Worm (Caenorhabditis elegans): Measurements from ENCODE around the gene sri-63.

The sri-63 gene

DNA sequence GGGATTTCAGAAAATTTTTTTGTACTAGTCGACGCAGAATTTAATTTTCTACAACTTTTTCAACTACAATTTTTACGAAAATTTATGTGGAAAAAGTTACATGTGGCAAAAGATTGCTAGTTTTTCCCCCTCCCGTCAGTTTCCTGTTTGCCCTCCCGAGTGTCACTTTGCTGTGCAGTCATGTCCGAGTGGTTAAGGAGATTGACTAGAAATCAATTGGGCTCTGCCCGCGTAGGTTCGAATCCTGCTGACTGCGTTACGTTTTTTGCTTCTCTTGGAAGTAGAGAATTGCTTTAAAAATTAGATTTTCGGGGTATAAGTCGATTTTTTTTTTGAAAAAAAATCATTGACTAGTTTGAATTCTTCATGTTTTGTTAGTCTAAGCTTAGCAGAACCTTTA, 19.4 kb upstream of the sri-63 start (continued):
- TF ChIP-seq lin-1 (GFP tag; IDR thresholded peaks at IDR 0.05) = no peak
- TF ChIP-seq vab-7 (GFP tag; IDR thresholded peaks at IDR 0.05) = peak; percentile 57; the same call in 1 of the 2 replicates
- TF ChIP-seq F49E8.2 (tag; optimal IDR thresholded peaks at IDR 0.05; ENCODE audit: borderline replicate concordance) = no peak
- no peak for TF ChIP-seq nhr-10 (tag; optimal IDR thresholded peaks at IDR 0.05)
- TF ChIP-seq saeg-2 (GFP tag; IDR thresholded peaks at IDR 0.05) = no peak
- 0 out of 2 replicates have a peak, but pooled peaks have one; percentile 22 for TF ChIP-seq ceh-44 (GFP tag; IDR thresholded peaks at IDR 0.05)
- TF ChIP-seq duxl-1 (tag; optimal IDR thresholded peaks at IDR 0.05; ENCODE audit: poor library complexity) = peak; percentile 61
- no peak for TF ChIP-seq nhr-48 (tag; optimal IDR thresholded peaks at IDR 0.05)
- TF ChIP-seq zfp-2 (tag; optimal IDR thresholded peaks at IDR 0.05) = no peak
- 0 out of 2 replicates have a peak, but pooled peaks have one; percentile 61 for TF ChIP-seq egl-43 (GFP tag; IDR thresholded peaks at IDR 0.05)
- TF ChIP-seq madf-9 (GFP tag; conservative IDR thresholded peaks at IDR 0.05) = no peak
- no peak for TF ChIP-seq nhr-42 (GFP tag; IDR thresholded peaks at IDR 0.05)
- TF ChIP-seq nhr-102 (tag; optimal IDR thresholded peaks at IDR 0.05) = no peak
- no peak for TF ChIP-seq ctbp-1 (GFP tag; IDR thresholded peaks at IDR 0.05)
- TF ChIP-seq ceh-62 (tag; optimal IDR thresholded peaks at IDR 0.05) = no peak
- no peak for TF ChIP-seq Y5F2A.4 (GFP tag; optimal IDR thresholded peaks at IDR 0.05)
- TF ChIP-seq zip-2 (tag; optimal IDR thresholded peaks at IDR 0.05) = no peak
- peak in 1 of 2 experiments; percentile 55; a peak in 1 of 4 replicates for TF ChIP-seq madf-5 (GFP tag; IDR thresholded peaks at IDR 0.05)
- TF ChIP-seq ztf-7 (tag; optimal IDR thresholded peaks at IDR 0.05) = no peak
- TF ChIP-seq hlh-30 (tag; optimal IDR thresholded peaks at IDR 0.05; ENCODE audit: insufficient read depth) = no peak
- TF ChIP-seq lin-29 (GFP tag; IDR thresholded peaks at IDR 0.05) = no peak
- no peak for TF ChIP-seq lsy-2 (tag; optimal IDR thresholded peaks at IDR 0.05)
- 0 out of 2 replicates have a peak, but pooled peaks have one; percentile 45 for TF ChIP-seq dmd-8 (GFP tag; IDR thresholded peaks at IDR 0.05)
- TF ChIP-seq rbr-2 (tag; optimal IDR thresholded peaks at IDR 0.05) = no peak
- no peak for TF ChIP-seq tag-97 (GFP tag; IDR thresholded peaks at IDR 0.05)
- TF ChIP-seq pqm-1 (tag; optimal IDR thresholded peaks at IDR 0.05) = no peak
- no peak for TF ChIP-seq ztf-11 (tag; optimal IDR thresholded peaks at IDR 0.05)
- TF ChIP-seq ZK337.2 (GFP tag; IDR thresholded peaks at IDR 0.05) = no peak
- no peak for TF ChIP-seq F37D6.2 (tag; optimal IDR thresholded peaks at IDR 0.05)
- no peak for TF ChIP-seq mdl-1 (tag; optimal IDR thresholded peaks at IDR 0.05)
- TF ChIP-seq Y75B8A.6 (GFP tag; IDR thresholded peaks at IDR 0.05) = no peak

DNA sequence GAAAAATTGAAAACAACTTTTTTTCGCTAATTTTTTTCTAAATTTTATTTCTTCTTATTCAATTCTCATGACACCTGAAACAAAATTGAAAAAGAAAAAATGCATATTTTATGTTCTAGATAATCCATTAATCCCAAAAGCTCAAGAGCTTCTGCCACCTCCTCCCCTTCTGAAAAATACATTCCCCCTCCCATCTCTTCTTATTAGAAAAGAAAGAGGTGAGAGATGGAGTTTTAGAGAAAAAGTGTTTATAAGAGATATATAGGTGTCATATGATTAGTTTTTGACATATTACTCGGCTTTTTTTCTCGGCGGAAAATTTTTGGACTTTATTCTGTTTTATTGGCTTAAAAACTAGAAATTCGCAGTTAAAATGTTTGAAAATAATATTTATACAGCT, 16.6 kb upstream of the sri-63 start:
- TF ChIP-seq lin-15B (tag; optimal IDR thresholded peaks at IDR 0.05) = no peak
- TF ChIP-seq hlh-30 (tag; optimal IDR thresholded peaks at IDR 0.05; ENCODE audit: insufficient read depth) = peak; percentile 39

DNA sequence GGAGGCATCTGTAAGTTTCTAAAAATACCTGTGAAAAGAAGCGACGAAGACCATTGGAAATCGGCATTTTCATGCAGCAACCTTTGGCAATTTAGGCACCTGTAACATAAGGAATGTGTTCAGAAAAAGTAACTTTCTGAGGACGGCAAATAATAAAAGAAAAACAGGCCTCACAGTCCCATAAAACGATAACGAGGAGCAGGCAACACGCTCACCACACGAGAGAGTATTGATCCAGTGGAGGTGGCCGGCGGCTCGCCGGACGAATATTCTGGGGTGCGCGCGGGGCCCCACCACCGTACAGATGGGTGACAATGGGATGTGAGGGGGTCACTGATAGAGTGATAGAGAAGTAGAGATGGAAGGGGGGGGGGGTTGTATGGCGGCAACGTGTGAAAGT, 12.2 kb upstream of the sri-63 start, which contains the start of gene F02E11.3:
F02E11.3 (minus strand) TSS at position 101 of the 400 bp plus-strand sequence.
- TF ChIP-seq set-16 (GFP tag; IDR thresholded peaks at IDR 0.05) (peak; percentile 45; the same call in 1 of the 2 replicates), fos-1 (tag; optimal IDR thresholded peaks at IDR 0.05) (no peak), aha-1 (tag) (peak; percentile 58)

DNA sequence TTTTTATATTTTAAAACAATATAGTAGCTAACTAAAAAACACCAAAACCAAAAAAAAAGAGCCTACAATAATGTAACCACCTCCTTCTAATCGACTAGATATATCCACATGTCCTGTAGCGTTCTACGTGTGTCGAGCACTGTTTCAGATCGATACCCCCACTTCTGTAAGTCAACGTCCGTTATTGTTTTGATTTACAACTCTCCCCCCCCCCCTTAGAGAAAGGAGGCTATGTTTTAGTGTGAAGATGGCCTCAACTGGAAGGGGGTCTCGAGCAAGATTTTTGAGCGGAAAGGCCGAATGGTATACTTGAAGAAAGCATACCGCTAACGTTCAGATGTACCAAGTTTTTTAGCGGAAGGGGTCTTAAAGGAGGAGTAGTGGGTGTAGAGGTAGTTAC, 9.5 kb upstream of the sri-63 start, which contains the start of gene F02E11.4:
F02E11.4 (minus strand) TSS at position 101 of the 400 bp plus-strand sequence.
- TF ChIP-seq arid-1 (GFP tag; conservative IDR thresholded peaks at IDR 0.05) = 0 out of 2 replicates have a peak, but pooled peaks have one; percentile 34
- TF ChIP-seq madf-9 (GFP tag; conservative IDR thresholded peaks at IDR 0.05) = no peak
- TF ChIP-seq unc-62 (GFP tag; optimal IDR thresholded peaks at IDR 0.05 in 1 of 2) = peak in 1 of 2 experiments; percentile 6
- TF ChIP-seq unc-62 (tag; optimal IDR thresholded peaks at IDR 0.05) = no peak
- peak; percentile 59 for TF ChIP-seq aha-1 (tag)

Measured in whole organism, L4 larva.